Fruit fly (Drosophila melanogaster) whole organism, embryonic: ENCODE data around the gene CG2841.

Source experiments
- ATbp ChIP-seq: fragments of 200-800 bp; sonication (Bioruptor generic); optimal IDR thresholded peaks from 2 replicates; lab custom pipeline; 2017; ENCODE audit warnings: missing biosample characterization, mild to moderate bottlenecking, missing genetic modification characterization, missing genetic modification reagents
- BtbVII ChIP-seq: fragments of 200-800 bp; sonication (Bioruptor generic); optimal IDR thresholded peaks from 3 replicates; lab custom pipeline; 2017; ENCODE audit warnings: missing biosample characterization, mild to moderate bottlenecking, missing genetic modification characterization
- CG10274 ChIP-seq: fragments of 200-800 bp; sonication (Bioruptor generic); optimal IDR thresholded peaks from 3 replicates; lab custom pipeline; 2017; ENCODE audit warnings: missing biosample characterization, mild to moderate bottlenecking, missing genetic modification characterization
- CG10462 ChIP-seq: fragments of 200-800 bp; sonication (Bioruptor generic); optimal IDR thresholded peaks from 2 replicates; lab custom pipeline; 2016; ENCODE audit warnings: missing biosample characterization, missing genetic modification characterization
- CG10543 ChIP-seq: fragments of 200-800 bp; sonication (Bioruptor generic); optimal IDR thresholded peaks from 3 replicates; lab custom pipeline; 2017; ENCODE audit warnings: missing biosample characterization, mild to moderate bottlenecking, missing genetic modification characterization, moderate library complexity
- CG10959 ChIP-seq: fragments of 200-800 bp; sonication (Bioruptor generic); IDR thresholded peaks from 2 replicates; pipeline ENCODE4 v1.3.6; 2022; ENCODE audit warnings: missing biosample characterization, missing genetic modification characterization
- CG12071 ChIP-seq: fragments of 200-800 bp; sonication (Bioruptor generic); optimal IDR thresholded peaks from 3 replicates; lab custom pipeline; 2018; ENCODE audit warnings: missing biosample characterization, mild to moderate bottlenecking, missing genetic modification characterization
- CG12155 ChIP-seq: fragments of 200-800 bp; sonication (Bioruptor generic); optimal IDR thresholded peaks from 3 replicates; lab custom pipeline; 2016; ENCODE audit warnings: missing biosample characterization, missing genetic modification characterization
- CG12659 ChIP-seq: fragments of 200-800 bp; sonication (Bioruptor generic); optimal IDR thresholded peaks from 3 replicates; lab custom pipeline; 2017; ENCODE audit warnings: mild to moderate bottlenecking, missing biosample characterization, missing genetic modification reagents, missing genetic modification characterization
- CG14050 ChIP-seq: fragments of 200-800 bp; sonication (Bioruptor generic); IDR thresholded peaks from 3 replicates; pipeline ENCODE4 v1.3.6; 2022; ENCODE audit warnings: missing biosample characterization, missing genetic modification characterization
- CG15073 ChIP-seq: fragments of 200-800 bp; sonication (Bioruptor generic); optimal IDR thresholded peaks from 2 replicates; lab custom pipeline; 2016; ENCODE audit warnings: missing biosample characterization, missing genetic modification characterization
- CG1603 ChIP-seq: fragments of 200-800 bp; sonication (Bioruptor generic); optimal IDR thresholded peaks from 2 replicates; lab custom pipeline; 2019; ENCODE audit warnings: missing biosample characterization, mild to moderate bottlenecking, missing genetic modification characterization, moderate library complexity
- CG16813 ChIP-seq: fragments of 200-800 bp; sonication (Bioruptor generic); IDR thresholded peaks from 3 replicates; pipeline ENCODE4 v1.3.6; 2022; ENCODE audit warnings: missing biosample characterization, missing genetic modification characterization; ENCODE audit not compliant: partially characterized antibody
- CG17361 ChIP-seq: fragments of 200-800 bp; sonication (Bioruptor generic); IDR thresholded peaks from 3 replicates; pipeline ENCODE4 v1.3.6; 2022; ENCODE audit warnings: missing biosample characterization, missing genetic modification characterization
- CG34376 ChIP-seq: fragments of 200-800 bp; sonication (Bioruptor generic); optimal IDR thresholded peaks from 2 replicates; lab custom pipeline; 2018; ENCODE audit warnings: missing biosample characterization, mild to moderate bottlenecking, missing genetic modification characterization
- CG4404 ChIP-seq: fragments of 200-800 bp; sonication (Bioruptor generic); IDR thresholded peaks from 2 replicates; pipeline ENCODE4 v1.3.6; 2022; ENCODE audit warnings: missing biosample characterization, missing genetic modification characterization
- CG4424 ChIP-seq: fragments of 200-800 bp; sonication (Bioruptor generic); optimal IDR thresholded peaks from 3 replicates; lab custom pipeline; 2016; ENCODE audit warnings: missing biosample characterization, missing genetic modification characterization
- CG4707 ChIP-seq: fragments of 200-800 bp; sonication (Bioruptor generic); optimal IDR thresholded peaks from 2 replicates; lab custom pipeline; 2018; ENCODE audit warnings: missing biosample characterization, mild to moderate bottlenecking, missing genetic modification characterization, moderate library complexity
- CG7839 ChIP-seq: fragments of 200-800 bp; sonication (Bioruptor generic); optimal IDR thresholded peaks from 3 replicates; lab custom pipeline; 2018; ENCODE audit warnings: missing biosample characterization, mild to moderate bottlenecking, missing genetic modification characterization, moderate library complexity
- CG7987 ChIP-seq: fragments of 200-800 bp; sonication (Bioruptor generic); optimal IDR thresholded peaks from 2 replicates; lab custom pipeline; 2018; ENCODE audit warnings: missing biosample characterization, mild to moderate bottlenecking, missing genetic modification characterization, moderate library complexity
- CG9797 ChIP-seq: fragments of 200-800 bp; sonication (Bioruptor generic); optimal IDR thresholded peaks from 3 replicates; lab custom pipeline; 2018; ENCODE audit warnings: missing biosample characterization, mild to moderate bottlenecking, missing genetic modification characterization
- Camta ChIP-seq: fragments of 200-800 bp; sonication (Bioruptor generic); optimal IDR thresholded peaks from 2 replicates; lab custom pipeline; 2016; ENCODE audit warnings: missing biosample characterization, missing genetic modification characterization
- CrebB ChIP-seq: fragments of 200-800 bp; sonication (Bioruptor generic); optimal IDR thresholded peaks from 3 replicates; lab custom pipeline; 2018; ENCODE audit warnings: missing biosample characterization, mild to moderate bottlenecking, missing genetic modification characterization
- Hey ChIP-seq: fragments of 200-800 bp; sonication (Bioruptor generic); optimal IDR thresholded peaks from 3 replicates; lab custom pipeline; 2018; ENCODE audit warnings: missing biosample characterization, mild to moderate bottlenecking, missing genetic modification characterization
- Hr51 ChIP-seq, 2 experiments: fragments of 200-800 bp; sonication (Bioruptor generic); optimal IDR thresholded peaks; 2 replicates in 1 of 2; 3 replicates in 1 of 2; lab custom pipeline; 2016 to 2018; ENCODE audit warnings: missing biosample characterization in 2 of 2, missing genetic modification characterization in 2 of 2, mild to moderate bottlenecking in 1 of 2, moderate library complexity in 1 of 2
- Lhr ChIP-seq: fragments of 200-800 bp; sonication (Bioruptor generic); optimal IDR thresholded peaks from 3 replicates; lab custom pipeline; 2017; ENCODE audit warnings: mild to moderate bottlenecking, missing biosample characterization, missing genetic modification reagents, missing genetic modification characterization
- MTF-1 ChIP-seq: fragments of 200-800 bp; sonication (Bioruptor generic); optimal IDR thresholded peaks from 2 replicates; lab custom pipeline; 2018; ENCODE audit warnings: missing biosample characterization, mild to moderate bottlenecking, missing genetic modification characterization, borderline replicate concordance
- NC2α ChIP-seq: fragments of 200-800 bp; sonication (Bioruptor generic); optimal IDR thresholded peaks from 2 replicates; lab custom pipeline; 2016; ENCODE audit warnings: missing biosample characterization, missing genetic modification characterization
- Trl ChIP-seq, 3 experiments: fragments of >200 bp in 2 of 3; fragments of 200-800 bp in 1 of 3; sonication (Bioruptor generic) in 1 of 3; optimal IDR thresholded peaks; 2 replicates in 1 of 3; 3 replicates in 2 of 3; lab custom pipeline; 2016 to 2017; ENCODE audit warnings: missing biosample characterization in 1 of 3, missing genetic modification characterization in 1 of 3
- br ChIP-seq: fragments of >200 bp; optimal IDR thresholded peaks from 2 replicates; lab custom pipeline; 2017
- ci ChIP-seq: fragments of 200-800 bp; sonication (Bioruptor generic); IDR thresholded peaks from 3 replicates; pipeline ENCODE4 v1.3.6; 2022; ENCODE audit warnings: missing biosample characterization, missing genetic modification characterization
- fd102C ChIP-seq: fragments of 200-800 bp; sonication (Bioruptor generic); optimal IDR thresholded peaks from 2 replicates; lab custom pipeline; 2018; ENCODE audit warnings: missing biosample characterization, mild to moderate bottlenecking, missing genetic modification characterization, moderate library complexity
- fd96Cb ChIP-seq: fragments of 200-800 bp; sonication (Bioruptor generic); optimal IDR thresholded peaks from 2 replicates; lab custom pipeline; 2018; ENCODE audit warnings: missing biosample characterization, mild to moderate bottlenecking, missing genetic modification characterization, moderate library complexity
- fu2 ChIP-seq: fragments of 200-800 bp; sonication (Bioruptor generic); optimal IDR thresholded peaks from 2 replicates; lab custom pipeline; 2016; ENCODE audit warnings: missing biosample characterization, missing genetic modification characterization
- grau ChIP-seq: fragments of 200-800 bp; optimal IDR thresholded peaks from 3 replicates; lab custom pipeline; 2019; ENCODE audit warnings: missing biosample characterization, mild to moderate bottlenecking, missing genetic modification characterization, moderate library complexity
- klu ChIP-seq: fragments of 200-800 bp; sonication (Bioruptor generic); IDR thresholded peaks from 2 replicates; pipeline ENCODE4 v1.3.6; 2022; ENCODE audit warnings: missing biosample characterization, missing genetic modification characterization
- lbe ChIP-seq: fragments of 200-800 bp; sonication (Bioruptor generic); optimal IDR thresholded peaks from 2 replicates; lab custom pipeline; 2016; ENCODE audit warnings: missing biosample characterization, mild to moderate bottlenecking, missing genetic modification characterization
- pb ChIP-seq: fragments of 200-800 bp; sonication (Bioruptor generic); optimal IDR thresholded peaks from 3 replicates; lab custom pipeline; 2016; ENCODE audit warnings: missing biosample characterization, missing genetic modification characterization
- phol ChIP-seq: fragments of 200-800 bp; sonication (Bioruptor generic); optimal IDR thresholded peaks from 3 replicates; lab custom pipeline; 2018; ENCODE audit warnings: missing biosample characterization, mild to moderate bottlenecking, missing genetic modification characterization, moderate library complexity
- prd ChIP-seq, 3 experiments: fragments of >200 bp in 2 of 3; fragments of 200-800 bp in 1 of 3; sonication (Bioruptor generic) in 1 of 3; optimal IDR thresholded peaks in 2 of 3; IDR thresholded peaks in 1 of 3; 2 replicates in 2 of 3; 3 replicates in 1 of 3; pipeline versions ENCODE4 v1.3.6 to Lab custom; 2017 to 2022; ENCODE audit warnings: missing biosample characterization in 1 of 3, missing genetic modification characterization in 1 of 3
- pzg ChIP-seq: fragments of 200-800 bp; sonication (Bioruptor generic); optimal IDR thresholded peaks from 3 replicates; lab custom pipeline; 2018; ENCODE audit warnings: missing biosample characterization, mild to moderate bottlenecking, missing genetic modification characterization, moderate library complexity
- slp2 ChIP-seq: fragments of 200-800 bp; sonication (Bioruptor generic); optimal IDR thresholded peaks from 2 replicates; lab custom pipeline; 2016; ENCODE audit warnings: missing biosample characterization, missing genetic modification characterization
- sna ChIP-seq: fragments of 200-800 bp; sonication (Bioruptor generic); IDR thresholded peaks from 2 replicates; pipeline ENCODE4 v1.3.6; 2022; ENCODE audit warnings: missing biosample characterization, missing genetic modification characterization; ENCODE audit not compliant: partially characterized antibody
- tin ChIP-seq: fragments of 200-800 bp; sonication (Bioruptor generic); optimal IDR thresholded peaks from 3 replicates; lab custom pipeline; 2016; ENCODE audit warnings: missing biosample characterization, missing genetic modification characterization
- yki ChIP-seq: fragments of >200 bp; optimal IDR thresholded peaks from 3 replicates; lab custom pipeline; 2018
- z ChIP-seq: fragments of 200-800 bp; sonication (Bioruptor generic); IDR thresholded peaks from 3 replicates; pipeline ENCODE4 v1.3.6; 2022; ENCODE audit warnings: missing biosample characterization, missing genetic modification characterization
- zfh2 ChIP-seq: fragments of 200-800 bp; sonication (Bioruptor generic); optimal IDR thresholded peaks from 2 replicates; lab custom pipeline; 2016; ENCODE audit warnings: missing biosample characterization, missing genetic modification characterization

Gene CG2841

DNA sequence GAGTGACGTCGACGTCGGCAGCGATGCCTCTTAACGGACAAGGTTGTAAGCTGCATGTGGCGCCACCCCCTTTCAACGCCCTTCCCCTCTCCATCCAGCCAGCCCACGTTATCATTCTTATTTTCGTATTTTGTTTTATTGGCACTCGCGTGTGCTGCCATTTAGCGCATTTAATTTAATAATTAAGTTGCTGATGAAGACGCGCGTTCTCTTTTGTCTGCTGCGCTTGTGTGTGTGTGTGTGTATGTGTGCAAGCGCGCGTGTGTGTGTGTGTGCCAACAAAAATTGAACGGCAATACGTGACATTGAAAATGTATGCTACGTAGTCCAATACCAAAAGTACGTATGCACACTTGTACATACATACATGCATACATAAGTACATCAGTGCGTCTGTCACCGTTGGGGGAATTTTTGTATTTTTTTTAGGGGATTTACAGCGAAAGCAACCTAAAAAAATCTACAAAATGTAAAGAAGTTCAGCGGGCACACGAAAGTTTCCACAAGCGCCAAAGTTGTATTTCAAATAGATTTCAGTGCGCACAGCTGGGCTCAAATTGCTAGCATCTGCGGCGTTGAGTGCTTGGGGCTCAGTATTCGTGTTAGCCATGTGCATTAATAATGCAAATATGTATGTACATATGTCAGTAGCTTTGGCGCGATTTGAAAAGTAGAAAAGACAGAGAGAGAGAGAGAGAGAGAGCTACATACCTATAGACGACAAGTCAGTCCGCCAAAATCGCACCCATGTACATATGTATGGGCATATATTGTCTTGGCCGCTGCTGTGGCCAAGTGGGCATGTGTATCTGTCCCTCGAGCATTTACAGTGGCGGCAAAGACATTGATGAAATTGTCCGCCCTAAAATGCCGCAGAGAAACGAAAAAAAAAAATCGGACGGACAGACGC, 64.3 kb downstream of the CG2841 start (continued):
- peak; percentile 79 for TF ChIP-seq CG4424 (GFP tag; lab: Kevin White, UChicago)
- TF ChIP-seq CG15073 (GFP tag; lab: Kevin White, UChicago), result peak; percentile 91
- TF ChIP-seq z (GFP tag; lab: Robert Waterston, UW), result peak; percentile 47; the same call in 1 of the 3 replicates
- peak; percentile 11 for TF ChIP-seq fd102C
- peak; percentile 85 for TF ChIP-seq CG12659
- TF ChIP-seq fd96Cb (tag; lab: Kevin White, UChicago), result peak; percentile 86
- no peak for TF ChIP-seq pzg
- peak; percentile 79 for TF ChIP-seq ATbp (GFP tag; lab: Kevin White, UChicago)
- peak; percentile 70 for TF ChIP-seq tin (GFP tag; lab: Kevin White, UChicago)
- peak; percentile 78 for TF ChIP-seq CG12155 (GFP tag; lab: Kevin White, UChicago)
- peak; percentile 72 for TF ChIP-seq CG14050 (GFP tag; lab: Robert Waterston, UW)
- peak; percentile 60 for TF ChIP-seq CG10959
- TF ChIP-seq Hey (tag; lab: Kevin White, UChicago), result peak; percentile 30
- peak; percentile 62 for TF ChIP-seq CG10274 (GFP tag; lab: Kevin White, UChicago)
- TF ChIP-seq lbe, result no peak
- TF ChIP-seq CG7839 (tag; lab: Kevin White, UChicago), result peak; percentile 91
- no peak for TF ChIP-seq Trl (optimal IDR thresholded peaks at IDR 0.05; lab: Kevin White, UChicago)
- peak; percentile 86 for TF ChIP-seq Trl (GFP tag; optimal IDR thresholded peaks at IDR 0.05; lab: Kevin White, UChicago)
- no peak for TF ChIP-seq br
- TF ChIP-seq grau (tag; lab: Kevin White, UChicago), result peak; percentile 81
- TF ChIP-seq yki (lab: Kevin White, UChicago), result no peak
- peak; percentile 63 for TF ChIP-seq BtbVII (GFP tag; lab: Kevin White, UChicago)
- TF ChIP-seq Camta (GFP tag; lab: Kevin White, UChicago), result peak; percentile 68
- TF ChIP-seq klu (GFP tag; lab: Robert Waterston, UW), result peak; percentile 64
- peak; percentile 90 for TF ChIP-seq CG1603
- peak; percentile 45 for TF ChIP-seq CG4707
- peak; percentile 68 for TF ChIP-seq zfh2
- TF ChIP-seq CG10543 (GFP tag; lab: Kevin White, UChicago), result peak; percentile 50
- peak; percentile 82 for TF ChIP-seq pb
- TF ChIP-seq phol (tag; lab: Kevin White, UChicago), result peak; percentile 87
- TF ChIP-seq CG9797, result no peak
- TF ChIP-seq NC2α (GFP tag; lab: Kevin White, UChicago), result peak; percentile 62
- peak; percentile 52 for TF ChIP-seq Lhr (GFP tag; lab: Kevin White, UChicago)
- TF ChIP-seq Hr51 (GFP tag; optimal IDR thresholded peaks at IDR 0.05; lab: Kevin White, UChicago), result peak; percentile 44 to 82
- peak; percentile 68 for TF ChIP-seq CG4404
- TF ChIP-seq CG16813, result no peak
- TF ChIP-seq CG17361, result peak; percentile 89
- TF ChIP-seq CG12071 (GFP tag; lab: Kevin White, UChicago), result peak; percentile 86
- peak; percentile 57 for TF ChIP-seq MTF-1
- TF ChIP-seq CG7987, result peak; percentile 52
- TF ChIP-seq prd (optimal IDR thresholded peaks at IDR 0.05; lab: Kevin White, UChicago), result no peak
- peak; percentile 90 for TF ChIP-seq prd (GFP tag; IDR thresholded peaks at IDR 0.05; lab: Robert Waterston, UW)
- peak; percentile 34 for TF ChIP-seq CG10462 (GFP tag; lab: Kevin White, UChicago)
- TF ChIP-seq ci (GFP tag; lab: Robert Waterston, UW), result peak; percentile 88
- TF ChIP-seq sna (GFP tag; lab: Robert Waterston, UW), result no peak
- TF ChIP-seq CG34376 (GFP tag; lab: Kevin White, UChicago), result peak; percentile 4
- TF ChIP-seq slp2 (GFP tag; lab: Kevin White, UChicago), result peak; percentile 86
- peak; percentile 78 for TF ChIP-seq fu2 (GFP tag; lab: Kevin White, UChicago)
- TF ChIP-seq CrebB (tag; lab: Kevin White, UChicago), result peak; percentile 61
